Fruit fly (Drosophila melanogaster) whole organism, embryonic: ENCODE results near the gene CG44000.

Experiments
- Antp ChIP-seq: fragments of 200-800 bp; sonication (Bioruptor generic); optimal IDR thresholded peaks from 3 replicates; lab custom pipeline; 2016; ENCODE audit warnings: missing biosample characterization, missing genetic modification characterization
- B-H1 ChIP-seq: fragments of 200-800 bp; sonication (Bioruptor generic); IDR thresholded peaks from 3 replicates; pipeline ENCODE4 v1.3.6; 2022; ENCODE audit warnings: missing biosample characterization, missing genetic modification characterization
- Blimp-1 ChIP-seq: fragments of 200-800 bp; sonication (Bioruptor generic); optimal IDR thresholded peaks from 3 replicates; lab custom pipeline; 2018; ENCODE audit warnings: missing biosample characterization, missing genetic modification characterization, mild to moderate bottlenecking, moderate library complexity, missing genetic modification reagents
- C15 ChIP-seq: fragments of 200-800 bp; sonication (Bioruptor generic); IDR thresholded peaks from 3 replicates; pipeline ENCODE4 v1.3.6; 2022; ENCODE audit warnings: missing biosample characterization, missing genetic modification characterization
- CG10979 ChIP-seq: fragments of 200-800 bp; sonication (Bioruptor generic); optimal IDR thresholded peaks from 2 replicates; lab custom pipeline; 2018; ENCODE audit warnings: missing biosample characterization, mild to moderate bottlenecking, missing genetic modification characterization, moderate library complexity
- CG11398 ChIP-seq: fragments of 200-800 bp; sonication (Bioruptor generic); optimal IDR thresholded peaks from 2 replicates; lab custom pipeline; 2016; ENCODE audit warnings: missing biosample characterization, missing genetic modification characterization
- CG12219 ChIP-seq: fragments of 200-800 bp; sonication (Bioruptor generic); optimal IDR thresholded peaks from 3 replicates; lab custom pipeline; 2018; ENCODE audit warnings: missing biosample characterization, mild to moderate bottlenecking, missing genetic modification characterization
- CG12942 ChIP-seq: fragments of 200-800 bp; sonication (Bioruptor generic); optimal IDR thresholded peaks from 3 replicates; lab custom pipeline; 2016; ENCODE audit warnings: missing biosample characterization, missing genetic modification characterization
- CG13123 ChIP-seq: fragments of 200-800 bp; sonication (Bioruptor generic); optimal IDR thresholded peaks from 2 replicates; lab custom pipeline; 2016; ENCODE audit warnings: missing biosample characterization, missing genetic modification characterization
- CG13296 ChIP-seq: fragments of 200-800 bp; sonication (Bioruptor generic); optimal IDR thresholded peaks from 3 replicates; lab custom pipeline; 2018; ENCODE audit warnings: missing biosample characterization, mild to moderate bottlenecking, missing genetic modification characterization
- CG14441 ChIP-seq: fragments of 200-800 bp; sonication (Bioruptor generic); IDR thresholded peaks from 2 replicates; pipeline ENCODE4 v1.3.6; 2022; ENCODE audit warnings: missing biosample characterization, missing genetic modification characterization
- CG14667 ChIP-seq: fragments of 200-800 bp; sonication (Bioruptor generic); IDR thresholded peaks from 2 replicates; pipeline ENCODE4 v1.3.6; 2022; ENCODE audit warnings: missing biosample characterization, missing genetic modification characterization
- CG14965 ChIP-seq: fragments of 200-800 bp; sonication (Bioruptor generic); optimal IDR thresholded peaks from 2 replicates; lab custom pipeline; 2016; ENCODE audit warnings: missing biosample characterization, missing genetic modification characterization, borderline replicate concordance
- CG31441 ChIP-seq: fragments of 200-800 bp; sonication (Bioruptor generic); IDR thresholded peaks from 2 replicates; pipeline ENCODE4 v1.3.6; 2022; ENCODE audit warnings: missing biosample characterization, missing genetic modification characterization
- CG4360 ChIP-seq: fragments of 200-800 bp; sonication (Bioruptor generic); IDR thresholded peaks from 2 replicates; pipeline ENCODE4 v1.3.6; 2022; ENCODE audit warnings: missing biosample characterization, missing genetic modification characterization
- CG43689 ChIP-seq: fragments of 200-800 bp; sonication (Bioruptor generic); IDR thresholded peaks from 2 replicates; pipeline ENCODE4 v1.3.6; 2022; ENCODE audit warnings: missing biosample characterization, missing genetic modification characterization
- CG6654 ChIP-seq: fragments of 200-800 bp; sonication (Bioruptor generic); optimal IDR thresholded peaks from 2 replicates; lab custom pipeline; 2017; ENCODE audit warnings: missing biosample characterization, mild to moderate bottlenecking, missing genetic modification characterization
- CG8359 ChIP-seq: fragments of 200-800 bp; sonication (Bioruptor generic); optimal IDR thresholded peaks from 2 replicates; lab custom pipeline; 2017; ENCODE audit warnings: missing biosample characterization, mild to moderate bottlenecking, missing genetic modification characterization, borderline replicate concordance
- CoRest ChIP-seq: fragments of 200-800 bp; sonication (Bioruptor generic); optimal IDR thresholded peaks from 3 replicates; lab custom pipeline; 2018; ENCODE audit warnings: missing biosample characterization, mild to moderate bottlenecking, missing genetic modification characterization, moderate library complexity
- Dfd ChIP-seq, 2 experiments: fragments of >200 bp; optimal IDR thresholded peaks; 2 replicates each; lab custom pipeline; 2017; ENCODE audit warnings: missing biosample characterization in 2 of 2, missing genetic modification characterization in 2 of 2
- Ets97D ChIP-seq: fragments of 200-800 bp; sonication (Bioruptor generic); optimal IDR thresholded peaks from 3 replicates; lab custom pipeline; 2016; ENCODE audit warnings: missing biosample characterization, missing genetic modification characterization
- Fer1 ChIP-seq: fragments of 200-800 bp; sonication (Bioruptor generic); optimal IDR thresholded peaks from 2 replicates; lab custom pipeline; 2017; ENCODE audit warnings: missing biosample characterization, mild to moderate bottlenecking, missing genetic modification characterization
- HLHmδ ChIP-seq: fragments of 200-800 bp; sonication (Bioruptor generic); optimal IDR thresholded peaks from 2 replicates; lab custom pipeline; 2018; ENCODE audit warnings: missing biosample characterization, mild to moderate bottlenecking, missing genetic modification characterization, moderate library complexity
- Hand ChIP-seq: fragments of 200-800 bp; sonication (Bioruptor generic); optimal IDR thresholded peaks from 2 replicates; lab custom pipeline; 2017; ENCODE audit warnings: mild to moderate bottlenecking, missing biosample characterization, missing genetic modification reagents, missing genetic modification characterization
- HmgZ ChIP-seq: fragments of 200-800 bp; sonication (Bioruptor generic); optimal IDR thresholded peaks from 2 replicates; lab custom pipeline; 2018; ENCODE audit warnings: missing biosample characterization, mild to moderate bottlenecking, missing genetic modification characterization
- Hmr ChIP-seq: fragments of 200-800 bp; sonication (Bioruptor generic); optimal IDR thresholded peaks from 3 replicates; lab custom pipeline; 2017; ENCODE audit warnings: mild to moderate bottlenecking, missing biosample characterization, missing genetic modification reagents, missing genetic modification characterization
- MESR4 ChIP-seq: fragments of 200-800 bp; sonication (Bioruptor generic); optimal IDR thresholded peaks from 2 replicates; lab custom pipeline; 2018; ENCODE audit warnings: missing biosample characterization, mild to moderate bottlenecking, missing genetic modification characterization, moderate library complexity
- TFAM ChIP-seq: fragments of 200-800 bp; sonication (Bioruptor generic); optimal IDR thresholded peaks from 2 replicates; lab custom pipeline; 2017; ENCODE audit warnings: missing biosample characterization, missing genetic modification characterization, inconsistent platforms
- Taf1 ChIP-seq: fragments of 200-800 bp; sonication (Bioruptor generic); IDR thresholded peaks from 2 replicates; pipeline ENCODE4 v1.3.6; 2022; ENCODE audit warnings: missing biosample characterization, missing genetic modification characterization
- ab ChIP-seq: fragments of 200-800 bp; sonication (Bioruptor generic); optimal IDR thresholded peaks from 2 replicates; lab custom pipeline; 2016; ENCODE audit warnings: missing biosample characterization, missing genetic modification characterization
- ap ChIP-seq: fragments of 200-800 bp; sonication (Bioruptor generic); IDR thresholded peaks from 2 replicates; pipeline ENCODE4 v1.3.6; 2022; ENCODE audit warnings: missing biosample characterization, missing genetic modification characterization
- bcd ChIP-seq: fragments of 200-800 bp; sonication (Bioruptor generic); optimal IDR thresholded peaks from 2 replicates; lab custom pipeline; 2017; ENCODE audit warnings: missing biosample characterization, mild to moderate bottlenecking, missing genetic modification characterization
- br ChIP-seq: fragments of >200 bp; optimal IDR thresholded peaks from 2 replicates; lab custom pipeline; 2017
- btn ChIP-seq: fragments of 200-800 bp; sonication (Bioruptor generic); optimal IDR thresholded peaks from 2 replicates; lab custom pipeline; 2016; ENCODE audit warnings: missing biosample characterization, missing genetic modification characterization
- chinmo ChIP-seq: fragments of 200-800 bp; sonication (Bioruptor generic); IDR thresholded peaks from 4 replicates; pipeline ENCODE4 v1.3.6; 2022; ENCODE audit warnings: missing biosample characterization, missing genetic modification characterization; ENCODE audit not compliant: partially characterized antibody
- chm ChIP-seq: fragments of 200-800 bp; sonication (Bioruptor generic); IDR thresholded peaks from 2 replicates; pipeline ENCODE4 v1.3.6; 2022; ENCODE audit warnings: missing biosample characterization, missing genetic modification characterization
- chn ChIP-seq: fragments of 200-800 bp; sonication (Bioruptor generic); optimal IDR thresholded peaks from 2 replicates; lab custom pipeline; 2016; ENCODE audit warnings: missing biosample characterization, missing genetic modification characterization
- crc ChIP-seq: fragments of 200-800 bp; sonication (Bioruptor generic); optimal IDR thresholded peaks from 2 replicates; lab custom pipeline; 2016; ENCODE audit warnings: missing biosample characterization, missing genetic modification characterization
- crp ChIP-seq, 2 experiments: fragments of 200-800 bp; sonication (Bioruptor generic); optimal IDR thresholded peaks; 2 replicates in 1 of 2; 3 replicates in 1 of 2; lab custom pipeline; 2017; ENCODE audit warnings: missing biosample characterization in 2 of 2, missing genetic modification characterization in 2 of 2, mild to moderate bottlenecking in 1 of 2, moderate library complexity in 1 of 2
- ftz-f1 ChIP-seq: fragments of 200-800 bp; sonication (Bioruptor generic); optimal IDR thresholded peaks from 2 replicates; lab custom pipeline; 2016; ENCODE audit warnings: missing biosample characterization, missing genetic modification characterization
- gem ChIP-seq: fragments of 200-800 bp; sonication (Bioruptor generic); optimal IDR thresholded peaks from 2 replicates; lab custom pipeline; 2019; ENCODE audit warnings: missing biosample characterization, mild to moderate bottlenecking, missing genetic modification characterization, moderate library complexity
- gro ChIP-seq: fragments of 200-800 bp; sonication (Bioruptor generic); optimal IDR thresholded peaks from 2 replicates; lab custom pipeline; 2016; ENCODE audit warnings: missing biosample characterization, missing genetic modification characterization
- oc ChIP-seq: fragments of 200-800 bp; sonication (Bioruptor generic); optimal IDR thresholded peaks from 2 replicates; lab custom pipeline; 2018; ENCODE audit warnings: missing biosample characterization, mild to moderate bottlenecking, missing genetic modification characterization, moderate library complexity
- pho ChIP-seq: fragments of 200-800 bp; sonication (Bioruptor generic); optimal IDR thresholded peaks from 2 replicates; lab custom pipeline; 2016; ENCODE audit warnings: missing biosample characterization, missing genetic modification characterization
- sima ChIP-seq: fragments of 200-800 bp; sonication (Bioruptor generic); optimal IDR thresholded peaks from 2 replicates; lab custom pipeline; 2016; ENCODE audit warnings: missing biosample characterization, missing genetic modification characterization
- stwl ChIP-seq: fragments of 200-800 bp; sonication (Bioruptor generic); optimal IDR thresholded peaks from 3 replicates; lab custom pipeline; 2018; ENCODE audit warnings: missing biosample characterization, mild to moderate bottlenecking, missing genetic modification characterization, moderate library complexity
- tio ChIP-seq: fragments of 200-800 bp; sonication (Bioruptor generic); optimal IDR thresholded peaks from 2 replicates; lab custom pipeline; 2017; ENCODE audit warnings: missing biosample characterization, missing genetic modification characterization, inconsistent platforms
- trem ChIP-seq: fragments of 200-800 bp; optimal IDR thresholded peaks from 3 replicates; lab custom pipeline; 2019; ENCODE audit warnings: missing biosample characterization, mild to moderate bottlenecking, missing genetic modification characterization, moderate library complexity
- wdn ChIP-seq: fragments of 200-800 bp; sonication (Bioruptor generic); IDR thresholded peaks from 2 replicates; pipeline ENCODE4 v1.3.6; 2022; ENCODE audit warnings: missing biosample characterization, missing genetic modification characterization
- zen ChIP-seq: fragments of 200-800 bp; sonication (Bioruptor generic); optimal IDR thresholded peaks from 3 replicates; lab custom pipeline; 2018; ENCODE audit warnings: missing biosample characterization, mild to moderate bottlenecking, missing genetic modification characterization, moderate library complexity

The CG44000 gene

DNA sequence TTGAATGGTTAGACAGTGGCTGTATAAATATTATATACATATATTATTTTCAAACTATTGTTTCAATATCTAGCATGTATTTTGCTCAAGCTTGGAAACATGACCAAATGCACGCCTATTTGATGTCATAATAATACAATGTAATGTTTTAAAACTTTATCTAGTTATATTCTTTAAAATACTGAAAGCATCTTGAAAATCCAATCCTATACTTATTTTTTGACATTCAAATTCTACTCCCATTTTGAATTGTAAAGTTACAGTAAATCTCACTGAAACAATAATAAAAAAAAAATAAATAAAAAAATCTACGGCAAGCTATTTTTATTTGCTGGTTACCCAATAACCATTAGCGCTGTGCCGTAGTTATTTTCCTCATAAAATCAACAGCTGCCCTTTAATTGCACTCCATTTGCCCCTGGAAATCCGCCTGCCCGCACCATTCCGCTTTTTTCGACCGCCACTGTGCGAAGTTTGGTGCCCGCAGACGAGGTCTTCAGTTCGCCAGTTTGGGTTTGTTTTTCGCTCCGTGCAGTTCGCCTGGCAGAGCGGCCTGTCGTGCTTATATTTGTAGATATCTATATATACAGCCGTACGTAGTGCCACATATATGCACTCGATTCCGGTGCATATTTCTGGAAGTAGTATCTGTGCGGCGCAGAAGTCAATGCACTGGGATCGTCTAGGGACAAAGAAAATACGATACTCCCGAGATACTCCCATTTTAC is 2.0 kb downstream of the CG44000 start (continued):
- peak; percentile 24 for TF ChIP-seq tio (GFP tag; lab: Kevin White, UChicago)
- 0 out of 3 replicates have a peak, but pooled peaks have one; percentile 21 for TF ChIP-seq C15 (GFP tag; lab: Robert Waterston, UW)
- TF ChIP-seq CG12942 (GFP tag; lab: Kevin White, UChicago): peak; percentile 36
- TF ChIP-seq wdn (GFP tag; lab: Robert Waterston, UW): 0 out of 2 replicates have a peak, but pooled peaks have one; percentile 27
- no peak for TF ChIP-seq CG6654
- TF ChIP-seq HmgZ: no peak
- peak; percentile 26 for TF ChIP-seq Fer1 (GFP tag; lab: Kevin White, UChicago)
- no peak for TF ChIP-seq crc (GFP tag; lab: Kevin White, UChicago)
- TF ChIP-seq CG43689 (GFP tag; lab: Robert Waterston, UW): no peak
- TF ChIP-seq btn (GFP tag; lab: Kevin White, UChicago): no peak
- TF ChIP-seq TFAM (GFP tag; lab: Kevin White, UChicago): no peak
- TF ChIP-seq stwl (tag; lab: Kevin White, UChicago): no peak
- peak; percentile 48 for TF ChIP-seq Hmr (GFP tag; lab: Kevin White, UChicago)
- TF ChIP-seq ab (GFP tag; lab: Kevin White, UChicago): no peak
- TF ChIP-seq chinmo: no peak
- TF ChIP-seq CG10979: peak; percentile 54
- TF ChIP-seq HLHmδ: no peak
- TF ChIP-seq CoRest (tag; lab: Kevin White, UChicago): peak; percentile 49
- no peak for TF ChIP-seq Hand (GFP tag; lab: Kevin White, UChicago)
- peak; percentile 32 for TF ChIP-seq Blimp-1
- TF ChIP-seq CG14441 (GFP tag; lab: Robert Waterston, UW): peak; percentile 67
- TF ChIP-seq crp (GFP tag; optimal IDR thresholded peaks at IDR 0.05; lab: Kevin White, UChicago): peak in 1 of 2 experiments; percentile 1
- TF ChIP-seq CG13123 (GFP tag; lab: Kevin White, UChicago): no peak
- TF ChIP-seq br (lab: Kevin White, UChicago): no peak
- peak; percentile 66 for TF ChIP-seq gem (tag; lab: Kevin White, UChicago)
- peak; percentile 39 for TF ChIP-seq Antp (GFP tag; lab: Kevin White, UChicago)
- TF ChIP-seq Dfd (GFP tag; optimal IDR thresholded peaks at IDR 0.05; lab: Kevin White, UChicago): no peak
- TF ChIP-seq CG12219 (GFP tag; lab: Kevin White, UChicago): no peak
- TF ChIP-seq CG14965 (GFP tag; lab: Kevin White, UChicago): no peak
- peak; percentile 11 for TF ChIP-seq trem (tag; lab: Kevin White, UChicago)
- no peak for TF ChIP-seq CG4360 (GFP tag; lab: Robert Waterston, UW)
- TF ChIP-seq chn (GFP tag; lab: Kevin White, UChicago): peak; percentile 51
- peak; percentile 31; the same call in 1 of the 2 replicates for TF ChIP-seq CG14667
- TF ChIP-seq oc (tag; lab: Kevin White, UChicago): no peak
- no peak for TF ChIP-seq CG11398
- peak; percentile 43 for TF ChIP-seq CG13296 (GFP tag; lab: Kevin White, UChicago)
- TF ChIP-seq CG31441: peak; percentile 83
- peak; percentile 52 for TF ChIP-seq CG8359
- peak; percentile 7 for TF ChIP-seq MESR4
- TF ChIP-seq ftz-f1 (GFP tag; lab: Kevin White, UChicago): peak; percentile 43
- TF ChIP-seq pho (GFP tag; lab: Kevin White, UChicago): no peak
- TF ChIP-seq bcd (GFP tag; lab: Kevin White, UChicago): peak; percentile 62
- TF ChIP-seq sima: no peak
- no peak for TF ChIP-seq gro (GFP tag; lab: Kevin White, UChicago)
- TF ChIP-seq zen (tag; lab: Kevin White, UChicago): no peak
- TF ChIP-seq ap: no peak
- TF ChIP-seq Ets97D (GFP tag; lab: Kevin White, UChicago): no peak
- peak; percentile 52 for TF ChIP-seq chm (GFP tag; lab: Robert Waterston, UW)
- no peak for TF ChIP-seq Taf1 (GFP tag; lab: Robert Waterston, UW)
- 0 out of 3 replicates have a peak, but pooled peaks have one; percentile 10 for TF ChIP-seq B-H1 (GFP tag; lab: Robert Waterston, UW)
